Worm (Caenorhabditis elegans) whole organism, L2 larva: Measurements from ENCODE around the gene C52B9.19.

Experiments used
- C34F6.9 ChIP-seq: fragments of 150-350 bp; optimal IDR thresholded peaks from 2 replicates; lab custom pipeline; 2014; ENCODE audit warnings: missing biosample characterization, missing genetic modification characterization
- F13H6.1 ChIP-seq: sonication (generic microtip); optimal IDR thresholded peaks from 2 replicates; lab custom pipeline; 2016; ENCODE audit warnings: missing genetic modification characterization, missing compliant biosample characterization
- ZK546.5 ChIP-seq: sonication (generic microtip); optimal IDR thresholded peaks from 2 replicates; lab custom pipeline; 2017; ENCODE audit warnings: missing biosample characterization, missing genetic modification characterization
- ama-1 ChIP-seq: fragments of 150-350 bp; optimal IDR thresholded peaks from 2 replicates; lab custom pipeline; 2018; ENCODE audit warnings: inconsistent platforms
- blmp-1 ChIP-seq: sonication (generic microtip); optimal IDR thresholded peaks from 2 replicates; lab custom pipeline; 2017; ENCODE audit warnings: missing genetic modification characterization, mild to moderate bottlenecking, missing compliant biosample characterization, antibody characterized with exemption, moderate library complexity; ENCODE audit not compliant: insufficient read depth
- ceh-16 ChIP-seq: fragments of 150-350 bp; optimal IDR thresholded peaks from 2 replicates; lab custom pipeline; 2014; ENCODE audit warnings: missing biosample characterization, missing genetic modification characterization
- ceh-82 ChIP-seq: fragments of 150-350 bp; optimal IDR thresholded peaks from 2 replicates; lab custom pipeline; 2014; ENCODE audit warnings: missing biosample characterization, missing genetic modification characterization
- crh-2 ChIP-seq: sonication (generic microtip); optimal IDR thresholded peaks from 2 replicates; lab custom pipeline; 2017; ENCODE audit warnings: missing biosample characterization, missing genetic modification characterization
- dmd-4 ChIP-seq: sonication (generic microtip); optimal IDR thresholded peaks from 2 replicates; lab custom pipeline; 2017; ENCODE audit warnings: missing biosample characterization, missing genetic modification characterization
- egl-27 ChIP-seq: sonication (generic microtip); optimal IDR thresholded peaks from 3 replicates; lab custom pipeline; 2017; ENCODE audit warnings: missing biosample characterization, missing genetic modification reagents, missing genetic modification characterization
- elt-3 ChIP-seq: sonication (generic microtip); optimal IDR thresholded peaks from 2 replicates; lab custom pipeline; 2017; ENCODE audit warnings: missing biosample characterization, missing genetic modification characterization
- fos-1 ChIP-seq: fragments of 150-350 bp; optimal IDR thresholded peaks from 2 replicates; lab custom pipeline; 2014; ENCODE audit warnings: missing biosample characterization, missing genetic modification characterization
- gmeb-1 ChIP-seq: fragments of 150-350 bp; optimal IDR thresholded peaks from 2 replicates; lab custom pipeline; 2014; ENCODE audit warnings: missing biosample characterization, missing genetic modification characterization
- lin-11 ChIP-seq: fragments of 150-350 bp; sonication (generic microtip); optimal IDR thresholded peaks from 2 replicates; lab custom pipeline; 2014; ENCODE audit warnings: missing biosample characterization, missing genetic modification characterization, inconsistent platforms, mixed read lengths
- lin-13 ChIP-seq: fragments of 150-350 bp; optimal IDR thresholded peaks from 2 replicates; lab custom pipeline; 2014; ENCODE audit warnings: missing biosample characterization, missing genetic modification reagents, missing genetic modification characterization
- lin-39 ChIP-seq: fragments of 150-350 bp; optimal IDR thresholded peaks from 2 replicates; lab custom pipeline; 2014; ENCODE audit warnings: missing biosample characterization, missing genetic modification reagents, missing genetic modification characterization
- mab-5 ChIP-seq: fragments of 150-350 bp; optimal IDR thresholded peaks from 2 replicates; lab custom pipeline; 2014; ENCODE audit warnings: missing biosample characterization, missing genetic modification characterization
- mbf-1 ChIP-seq: sonication (generic microtip); optimal IDR thresholded peaks from 2 replicates; lab custom pipeline; 2017; ENCODE audit warnings: missing biosample characterization, missing genetic modification characterization
- mdl-1 ChIP-seq, 2 experiments: fragments of 150-350 bp in 1 of 2; sonication (generic microtip) in 1 of 2; optimal IDR thresholded peaks; 2 replicates each; lab custom pipeline; 2017; ENCODE audit warnings: missing biosample characterization in 2 of 2, missing genetic modification characterization in 2 of 2
- nhr-12 ChIP-seq: fragments of 150-350 bp; optimal IDR thresholded peaks from 2 replicates; lab custom pipeline; 2014; ENCODE audit warnings: missing biosample characterization, missing genetic modification characterization
- nhr-129 ChIP-seq: fragments of 150-350 bp; optimal IDR thresholded peaks from 2 replicates; lab custom pipeline; 2014; ENCODE audit warnings: missing biosample characterization, missing genetic modification characterization
- nhr-21 ChIP-seq: fragments of 150-350 bp; optimal IDR thresholded peaks from 2 replicates; lab custom pipeline; 2014; ENCODE audit warnings: missing biosample characterization, missing genetic modification characterization
- nhr-23 ChIP-seq: fragments of 150-350 bp; optimal IDR thresholded peaks from 2 replicates; lab custom pipeline; 2014; ENCODE audit warnings: missing biosample characterization, missing genetic modification reagents, missing genetic modification characterization
- nhr-237 ChIP-seq: fragments of 150-350 bp; optimal IDR thresholded peaks from 2 replicates; lab custom pipeline; 2014; ENCODE audit warnings: missing biosample characterization, missing genetic modification characterization
- peb-1 ChIP-seq: fragments of 150-350 bp; optimal IDR thresholded peaks from 2 replicates; lab custom pipeline; 2014; ENCODE audit warnings: missing biosample characterization, missing genetic modification characterization
- sem-4 ChIP-seq: fragments of 150-350 bp; optimal IDR thresholded peaks from 2 replicates; lab custom pipeline; 2014; ENCODE audit warnings: missing biosample characterization, missing genetic modification reagents, missing genetic modification characterization
- skn-1 ChIP-seq: sonication (generic microtip); optimal IDR thresholded peaks from 2 replicates; lab custom pipeline; 2017; ENCODE audit warnings: missing biosample characterization, missing genetic modification characterization
- sma-9 ChIP-seq, 2 experiments: fragments of 150-350 bp in 1 of 2; sonication (generic microtip) in 1 of 2; optimal IDR thresholded peaks; 2 replicates each; lab custom pipeline; 2014 to 2016; ENCODE audit warnings: missing genetic modification characterization in 2 of 2, mild to moderate bottlenecking in 1 of 2, missing biosample characterization in 1 of 2, missing compliant biosample characterization in 1 of 2, missing genetic modification reagents in 1 of 2, moderate library complexity in 1 of 2
- snpc-4 ChIP-seq: fragments of 150-350 bp; optimal IDR thresholded peaks from 2 replicates; lab custom pipeline; 2014; ENCODE audit warnings: missing biosample characterization, missing genetic modification characterization
- unc-39 ChIP-seq: fragments of 150-350 bp; optimal IDR thresholded peaks from 2 replicates; lab custom pipeline; 2014; ENCODE audit warnings: missing biosample characterization, missing genetic modification characterization
- unc-55 ChIP-seq: fragments of 150-350 bp; sonication (generic microtip); optimal IDR thresholded peaks from 3 replicates; lab custom pipeline; 2014; ENCODE audit warnings: missing biosample characterization, missing genetic modification reagents, missing genetic modification characterization
- unc-62 ChIP-seq: fragments of 150-350 bp; optimal IDR thresholded peaks from 2 replicates; lab custom pipeline; 2014; ENCODE audit warnings: missing biosample characterization, missing genetic modification reagents, missing genetic modification characterization
- zag-1 ChIP-seq: fragments of 150-350 bp; optimal IDR thresholded peaks from 2 replicates; lab custom pipeline; 2014; ENCODE audit warnings: missing biosample characterization, missing genetic modification characterization
- ztf-1 ChIP-seq: fragments of 200-800 bp; sonication (Bioruptor generic); conservative IDR thresholded peaks from 2 replicates; pipeline ENCODE4 v1.3.6; 2022; ENCODE audit warnings: missing genetic modification characterization, missing compliant biosample characterization
- ztf-11 ChIP-seq: sonication (generic microtip); optimal IDR thresholded peaks from 2 replicates; lab custom pipeline; 2017; ENCODE audit warnings: missing biosample characterization, missing genetic modification characterization
- ztf-4 ChIP-seq: fragments of 150-350 bp; optimal IDR thresholded peaks from 2 replicates; lab custom pipeline; 2014; ENCODE audit warnings: missing biosample characterization, missing genetic modification characterization

Gene C52B9.19

DNA sequence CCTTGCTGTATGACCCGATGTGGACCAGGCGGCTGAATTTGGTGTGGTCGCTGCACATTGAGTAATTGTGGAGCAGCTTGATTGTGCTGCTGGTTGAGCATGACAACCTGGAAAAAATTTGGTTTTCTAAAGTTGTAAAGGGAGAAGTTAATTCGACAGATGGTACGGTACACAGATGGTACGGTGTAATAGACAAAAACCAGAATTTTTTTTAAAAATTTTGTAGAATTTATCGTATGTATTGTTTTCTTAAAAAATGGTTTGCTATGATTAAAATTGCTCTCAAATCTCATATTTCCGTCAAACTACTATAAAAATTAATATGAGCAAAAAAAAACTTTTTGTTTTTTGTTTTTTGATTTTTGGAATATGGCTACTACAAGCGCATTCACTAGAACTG is 24.5 kb downstream of the C52B9.19 start, which contains the start of gene pqn-15:
Gene pqn-15 (minus strand): TSS at position 101 of the 400 bp plus-strand sequence.
- TF ChIP-seq ztf-4 (tag; lab: Kevin White, UChicago) = no peak
- TF ChIP-seq skn-1 = no peak
- TF ChIP-seq nhr-12 (tag; lab: Kevin White, UChicago) = no peak
- no peak for TF ChIP-seq lin-11
- no peak for TF ChIP-seq nhr-237 (tag; lab: Kevin White, UChicago)
- TF ChIP-seq unc-39 (tag; lab: Kevin White, UChicago) = no peak
- TF ChIP-seq nhr-21 (tag; lab: Kevin White, UChicago) = no peak
- TF ChIP-seq F13H6.1 (tag; lab: Kevin White, UChicago) = no peak
- TF ChIP-seq fos-1 (tag; lab: Kevin White, UChicago) = no peak
- no peak for TF ChIP-seq ztf-11 (tag; lab: Kevin White, UChicago)
- TF ChIP-seq mbf-1 = no peak
- TF ChIP-seq zag-1 = no peak
- TF ChIP-seq crh-2 (tag; lab: Kevin White, UChicago) = no peak

DNA sequence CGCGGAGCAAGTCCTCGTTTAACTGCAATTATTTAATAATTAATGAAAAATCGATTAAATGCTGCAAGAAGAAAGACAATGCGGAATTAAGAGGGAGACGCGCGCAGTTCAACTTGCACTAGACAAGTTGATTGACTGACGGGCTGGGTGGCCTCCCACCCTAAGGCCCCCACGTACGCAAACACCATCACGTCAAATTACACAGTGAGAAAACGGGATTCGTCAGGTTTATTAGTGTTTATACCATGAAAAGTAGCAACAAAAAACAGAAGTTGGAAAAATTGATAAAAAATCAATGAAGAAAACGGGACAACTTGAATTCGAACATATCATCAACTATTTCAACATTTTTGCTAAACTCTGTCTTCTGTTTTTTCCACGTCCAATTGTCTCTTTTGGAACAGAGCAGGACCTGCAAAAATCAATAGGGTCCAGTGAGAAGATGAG is 25.2 kb downstream of the C52B9.19 start:
- TF ChIP-seq sma-9 (GFP tag; optimal IDR thresholded peaks at IDR 0.05; lab: Kevin White, UChicago) (peak; percentile 37), sma-9 (tag; optimal IDR thresholded peaks at IDR 0.05; lab: Kevin White, UChicago) (no peak), unc-55 (GFP tag; lab: Kevin White, UChicago) (peak; percentile 51), lin-13 (peak; percentile 8), lin-11 (no peak), fos-1 (tag; lab: Kevin White, UChicago) (peak; percentile 15), ztf-1 (GFP tag; lab: Robert Waterston, UW) (no peak), lin-39 (no peak), nhr-12 (tag; lab: Kevin White, UChicago) (no peak), ama-1 (lab: Kevin White, UChicago) (no peak), mdl-1 (tag; optimal IDR thresholded peaks at IDR 0.05; lab: Kevin White, UChicago) (no peak), F13H6.1 (tag; lab: Kevin White, UChicago) (peak; percentile 39), mab-5 (tag; lab: Kevin White, UChicago) (no peak), dmd-4 (tag; lab: Kevin White, UChicago) (no peak), ceh-82 (tag; lab: Kevin White, UChicago) (no peak), unc-39 (tag; lab: Kevin White, UChicago) (no peak), zag-1 (no peak), ztf-4 (tag; lab: Kevin White, UChicago) (no peak), nhr-129 (tag; lab: Kevin White, UChicago) (peak; percentile 4), C34F6.9 (tag; lab: Kevin White, UChicago) (peak; percentile 51), crh-2 (tag; lab: Kevin White, UChicago) (peak; percentile 38), skn-1 (no peak), nhr-23 (tag; lab: Kevin White, UChicago) (no peak), ceh-16 (tag; lab: Kevin White, UChicago) (no peak)

DNA sequence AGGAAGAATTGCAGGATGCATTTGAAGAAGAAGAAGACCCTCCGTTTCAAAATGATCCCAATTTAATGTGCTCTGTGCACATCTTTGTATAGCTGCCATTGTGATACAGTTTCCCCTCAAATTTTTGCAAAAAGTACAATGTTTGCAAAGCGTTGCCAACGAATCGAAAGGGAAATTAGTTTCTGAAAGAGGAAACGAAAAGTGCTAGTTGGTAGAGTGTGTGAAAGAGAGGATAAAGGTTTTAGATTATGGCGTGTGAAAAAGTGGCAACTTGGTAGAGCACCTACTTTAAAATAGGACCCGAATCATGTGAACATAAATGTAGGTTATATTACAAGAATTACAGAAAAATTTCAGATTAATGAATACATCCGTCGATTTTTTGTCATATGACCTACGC is 29.3 kb downstream of the C52B9.19 start, which contains the start of gene C52B9.8:
Gene C52B9.8 (minus strand): TSS at position 101 of the 400 bp plus-strand sequence.
- TF ChIP-seq ZK546.5 (tag; lab: Kevin White, UChicago) = no peak
- no peak for TF ChIP-seq peb-1 (tag; lab: Kevin White, UChicago)
- no peak for TF ChIP-seq snpc-4
- TF ChIP-seq dmd-4 (tag; lab: Kevin White, UChicago) = no peak
- no peak for TF ChIP-seq blmp-1 (tag; lab: Kevin White, UChicago)
- no peak for TF ChIP-seq gmeb-1 (tag; lab: Kevin White, UChicago)
- no peak for TF ChIP-seq nhr-21 (tag; lab: Kevin White, UChicago)
- TF ChIP-seq nhr-129 (tag; lab: Kevin White, UChicago) = no peak

DNA sequence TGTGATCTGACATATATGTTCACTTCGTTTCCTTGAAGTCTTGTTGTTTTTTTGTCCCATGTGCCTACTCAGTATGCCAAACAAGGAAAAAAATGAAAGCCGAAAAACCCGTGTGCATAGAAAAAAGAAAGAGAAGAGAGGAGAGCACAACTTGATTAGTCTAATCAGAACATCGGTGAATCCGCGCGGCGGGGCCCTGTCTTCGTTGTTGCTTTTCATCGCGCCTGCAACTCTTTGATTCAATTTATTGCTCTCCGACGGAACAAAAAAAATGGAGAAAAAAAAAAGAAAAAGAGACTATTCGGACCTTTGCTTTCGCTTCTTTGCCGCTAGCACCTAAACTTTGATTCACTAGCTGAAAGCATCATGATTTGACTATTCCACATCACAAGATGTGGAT is 32.6 kb downstream of the C52B9.19 start:
- peak; percentile 5 for TF ChIP-seq sem-4 (tag; lab: Kevin White, UChicago)
- TF ChIP-seq egl-27 (tag; lab: Kevin White, UChicago) = no peak
- TF ChIP-seq snpc-4 = no peak
- TF ChIP-seq ceh-16 (tag; lab: Kevin White, UChicago) = no peak

DNA sequence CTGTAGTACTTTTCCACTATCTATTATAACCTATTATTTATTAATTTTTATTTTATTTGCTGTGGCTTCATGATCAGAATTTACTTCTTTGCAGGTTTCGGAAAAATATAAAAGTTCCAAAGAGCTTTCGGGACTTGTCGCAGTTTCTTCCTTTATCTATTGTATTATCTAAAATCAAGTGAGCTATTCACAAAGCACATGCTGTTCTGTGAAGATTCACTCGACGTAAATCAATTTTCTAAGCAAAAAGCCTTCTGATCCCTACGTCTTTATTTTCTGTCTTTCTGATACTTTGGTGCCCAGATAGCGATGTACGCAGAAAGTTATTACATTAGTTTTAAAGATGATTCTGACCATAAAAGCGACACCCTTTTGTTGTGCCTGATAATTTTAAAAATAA is 34.7 kb downstream of the C52B9.19 start:
- TF ChIP-seq unc-62 (GFP tag; lab: Kevin White, UChicago) (no peak), mab-5 (tag; lab: Kevin White, UChicago) (no peak), ama-1 (lab: Kevin White, UChicago) (no peak), elt-3 (tag; lab: Kevin White, UChicago) (no peak), sma-9 (GFP tag; optimal IDR thresholded peaks at IDR 0.05; lab: Kevin White, UChicago) (peak; percentile 20), sma-9 (tag; optimal IDR thresholded peaks at IDR 0.05; lab: Kevin White, UChicago) (no peak)
- TF ChIP-seq, all 48 proteins: peak for 1
